Fruit fly (Drosophila melanogaster) whole organism, embryonic: ENCODE data around the gene ATPsyngamma.
A peak's percentile ranks its signal among the peaks of the same experiment; 100 is the strongest.

Experiments
- BEAF-32 ChIP-seq: fragments of 200-800 bp; sonication (Bioruptor generic); optimal IDR thresholded peaks from 3 replicates; lab custom pipeline; 2017; ENCODE audit warnings: missing biosample characterization, missing genetic modification characterization, mild to moderate bottlenecking, moderate library complexity, missing genetic modification reagents
- CG1024 ChIP-seq: fragments of 200-800 bp; sonication (Bioruptor generic); IDR thresholded peaks from 2 replicates; pipeline ENCODE4 v1.3.6; 2022; ENCODE audit warnings: missing biosample characterization, missing genetic modification characterization
- CG11247 ChIP-seq: fragments of 200-800 bp; sonication (Bioruptor generic); IDR thresholded peaks from 2 replicates; pipeline ENCODE4 v1.3.6; 2022; ENCODE audit warnings: missing biosample characterization, missing genetic modification characterization
- CG11398 ChIP-seq: fragments of 200-800 bp; sonication (Bioruptor generic); optimal IDR thresholded peaks from 2 replicates; lab custom pipeline; 2016; ENCODE audit warnings: missing biosample characterization, missing genetic modification characterization
- CG1233 ChIP-seq: fragments of 200-800 bp; sonication (Bioruptor generic); optimal IDR thresholded peaks from 4 replicates; lab custom pipeline; 2018; ENCODE audit warnings: missing biosample characterization, mild to moderate bottlenecking, missing genetic modification characterization
- CG12391 ChIP-seq: fragments of 200-800 bp; sonication (Bioruptor generic); optimal IDR thresholded peaks from 3 replicates; lab custom pipeline; 2018; ENCODE audit warnings: missing biosample characterization, mild to moderate bottlenecking, missing genetic modification characterization, moderate library complexity
- CG12659 ChIP-seq: fragments of 200-800 bp; sonication (Bioruptor generic); optimal IDR thresholded peaks from 3 replicates; lab custom pipeline; 2017; ENCODE audit warnings: mild to moderate bottlenecking, missing biosample characterization, missing genetic modification reagents, missing genetic modification characterization
- CG13624 ChIP-seq: fragments of 200-800 bp; sonication (Bioruptor generic); optimal IDR thresholded peaks from 2 replicates; lab custom pipeline; 2016; ENCODE audit warnings: missing biosample characterization, missing genetic modification characterization
- CG16779 ChIP-seq: fragments of 200-800 bp; sonication (Bioruptor generic); IDR thresholded peaks from 2 replicates; pipeline ENCODE4 v1.3.6; 2022; ENCODE audit warnings: missing biosample characterization, missing genetic modification characterization
- CG18262 ChIP-seq: fragments of 200-800 bp; optimal IDR thresholded peaks from 3 replicates; lab custom pipeline; 2019; ENCODE audit warnings: missing biosample characterization, mild to moderate bottlenecking, missing genetic modification characterization, moderate library complexity
- CG18764 ChIP-seq: fragments of 200-800 bp; sonication (Bioruptor generic); optimal IDR thresholded peaks from 3 replicates; lab custom pipeline; 2016; ENCODE audit warnings: missing biosample characterization, missing genetic modification characterization
- CG2199 ChIP-seq: fragments of 200-800 bp; sonication (Bioruptor generic); IDR thresholded peaks from 3 replicates; pipeline ENCODE4 v1.3.6; 2022; ENCODE audit warnings: missing biosample characterization, missing genetic modification characterization
- CG31365 ChIP-seq: fragments of 200-800 bp; sonication (Bioruptor generic); optimal IDR thresholded peaks from 2 replicates; lab custom pipeline; 2018; ENCODE audit warnings: missing biosample characterization, mild to moderate bottlenecking, missing genetic modification characterization
- CG4730 ChIP-seq: fragments of 200-800 bp; sonication (Bioruptor generic); IDR thresholded peaks from 2 replicates; pipeline ENCODE4 v1.3.6; 2022; ENCODE audit warnings: missing biosample characterization, missing genetic modification characterization
- CG6254 ChIP-seq: fragments of 200-800 bp; sonication (Bioruptor generic); optimal IDR thresholded peaks from 3 replicates; lab custom pipeline; 2017; ENCODE audit warnings: mild to moderate bottlenecking, missing biosample characterization, missing genetic modification reagents, missing genetic modification characterization
- CG7839 ChIP-seq: fragments of 200-800 bp; sonication (Bioruptor generic); optimal IDR thresholded peaks from 3 replicates; lab custom pipeline; 2018; ENCODE audit warnings: missing biosample characterization, mild to moderate bottlenecking, missing genetic modification characterization, moderate library complexity
- CG7987 ChIP-seq: fragments of 200-800 bp; sonication (Bioruptor generic); optimal IDR thresholded peaks from 2 replicates; lab custom pipeline; 2018; ENCODE audit warnings: missing biosample characterization, mild to moderate bottlenecking, missing genetic modification characterization, moderate library complexity
- CrebB ChIP-seq: fragments of 200-800 bp; sonication (Bioruptor generic); optimal IDR thresholded peaks from 3 replicates; lab custom pipeline; 2018; ENCODE audit warnings: missing biosample characterization, mild to moderate bottlenecking, missing genetic modification characterization
- D ChIP-seq, 2 experiments: fragments of 200-800 bp in 1 of 2; fragments of >200 bp in 1 of 2; sonication (Bioruptor generic) in 1 of 2; optimal IDR thresholded peaks; 2 replicates in 1 of 2; 3 replicates in 1 of 2; lab custom pipeline; 2017; ENCODE audit warnings: mild to moderate bottlenecking in 1 of 2, missing biosample characterization in 1 of 2, missing genetic modification characterization in 1 of 2, missing genetic modification reagents in 1 of 2
- Dad ChIP-seq: fragments of 200-800 bp; sonication (Bioruptor generic); optimal IDR thresholded peaks from 3 replicates; lab custom pipeline; 2016; ENCODE audit warnings: missing biosample characterization, missing genetic modification characterization
- Dfd ChIP-seq, 2 experiments: fragments of >200 bp; optimal IDR thresholded peaks; 2 replicates each; lab custom pipeline; 2017; ENCODE audit warnings: missing biosample characterization in 2 of 2, missing genetic modification characterization in 2 of 2
- Dip3 ChIP-seq: fragments of 200-800 bp; sonication (Bioruptor generic); optimal IDR thresholded peaks from 3 replicates; lab custom pipeline; 2016; ENCODE audit warnings: missing biosample characterization, missing genetic modification characterization
- Dll ChIP-seq: fragments of 200-800 bp; sonication (Bioruptor generic); IDR thresholded peaks from 4 replicates; pipeline ENCODE4 v1.3.6; 2022; ENCODE audit warnings: missing biosample characterization, missing genetic modification characterization; ENCODE audit not compliant: partially characterized antibody
- GATAe ChIP-seq: fragments of 200-800 bp; sonication (Bioruptor generic); conservative IDR thresholded peaks from 2 replicates; pipeline ENCODE4 v1.3.6; 2022; ENCODE audit warnings: missing biosample characterization, missing genetic modification characterization
- Gug ChIP-seq: fragments of 200-800 bp; sonication (Bioruptor generic); IDR thresholded peaks from 4 replicates; pipeline ENCODE4 v1.3.6; 2022; ENCODE audit warnings: missing biosample characterization, missing genetic modification characterization
- HHEX ChIP-seq: fragments of 200-800 bp; sonication (Bioruptor generic); optimal IDR thresholded peaks from 3 replicates; lab custom pipeline; 2017; ENCODE audit warnings: missing biosample characterization, mild to moderate bottlenecking, missing genetic modification characterization, missing genetic modification reagents
- Hmr ChIP-seq: fragments of 200-800 bp; sonication (Bioruptor generic); optimal IDR thresholded peaks from 3 replicates; lab custom pipeline; 2017; ENCODE audit warnings: mild to moderate bottlenecking, missing biosample characterization, missing genetic modification reagents, missing genetic modification characterization
- Lhr ChIP-seq: fragments of 200-800 bp; sonication (Bioruptor generic); optimal IDR thresholded peaks from 3 replicates; lab custom pipeline; 2017; ENCODE audit warnings: mild to moderate bottlenecking, missing biosample characterization, missing genetic modification reagents, missing genetic modification characterization
- Max ChIP-seq: fragments of 200-800 bp; sonication (Bioruptor generic); optimal IDR thresholded peaks from 2 replicates; lab custom pipeline; 2016; ENCODE audit warnings: missing biosample characterization, mild to moderate bottlenecking, missing genetic modification characterization
- Med ChIP-seq: fragments of 200-800 bp; sonication (Bioruptor generic); peaks from one replicate; lab custom pipeline; 2016; ENCODE audit warnings: missing biosample characterization, missing genetic modification characterization, mild to moderate bottlenecking, inconsistent platforms, moderate library complexity
- Sox102F ChIP-seq: fragments of 200-800 bp; sonication (Bioruptor generic); optimal IDR thresholded peaks from 2 replicates; lab custom pipeline; 2018; ENCODE audit warnings: missing biosample characterization, mild to moderate bottlenecking, missing genetic modification characterization, moderate library complexity
- ash1 ChIP-seq: fragments of 200-800 bp; sonication (Bioruptor generic); optimal IDR thresholded peaks from 2 replicates; lab custom pipeline; 2018; ENCODE audit warnings: missing biosample characterization, mild to moderate bottlenecking, missing genetic modification characterization
- bbx ChIP-seq: fragments of 200-800 bp; sonication (Bioruptor generic); IDR thresholded peaks from 2 replicates; pipeline ENCODE4 v1.3.6; 2022; ENCODE audit warnings: missing biosample characterization, missing genetic modification characterization; ENCODE audit not compliant: partially characterized antibody
- chm ChIP-seq: fragments of 200-800 bp; sonication (Bioruptor generic); IDR thresholded peaks from 2 replicates; pipeline ENCODE4 v1.3.6; 2022; ENCODE audit warnings: missing biosample characterization, missing genetic modification characterization
- ci ChIP-seq: fragments of 200-800 bp; sonication (Bioruptor generic); IDR thresholded peaks from 3 replicates; pipeline ENCODE4 v1.3.6; 2022; ENCODE audit warnings: missing biosample characterization, missing genetic modification characterization
- da ChIP-seq: fragments of 200-800 bp; sonication (Bioruptor generic); optimal IDR thresholded peaks from 2 replicates; lab custom pipeline; 2016; ENCODE audit warnings: missing biosample characterization, missing genetic modification characterization
- dimm ChIP-seq: fragments of 200-800 bp; sonication (Bioruptor generic); IDR thresholded peaks from 2 replicates; pipeline ENCODE4 v1.3.6; 2022; ENCODE audit warnings: missing biosample characterization, missing genetic modification characterization
- fu2 ChIP-seq: fragments of 200-800 bp; sonication (Bioruptor generic); optimal IDR thresholded peaks from 2 replicates; lab custom pipeline; 2016; ENCODE audit warnings: missing biosample characterization, missing genetic modification characterization
- gce ChIP-seq: fragments of 200-800 bp; sonication (Bioruptor generic); IDR thresholded peaks from 3 replicates; pipeline ENCODE4 v1.3.6; 2022; ENCODE audit warnings: missing biosample characterization, missing genetic modification characterization
- kay ChIP-seq: fragments of 200-800 bp; sonication (Bioruptor generic); optimal IDR thresholded peaks from 2 replicates; lab custom pipeline; 2016; ENCODE audit warnings: missing biosample characterization, missing genetic modification characterization
- klu ChIP-seq: fragments of 200-800 bp; sonication (Bioruptor generic); IDR thresholded peaks from 2 replicates; pipeline ENCODE4 v1.3.6; 2022; ENCODE audit warnings: missing biosample characterization, missing genetic modification characterization
- pfk ChIP-seq: fragments of 200-800 bp; sonication (Bioruptor generic); optimal IDR thresholded peaks from 2 replicates; lab custom pipeline; 2018; ENCODE audit warnings: missing biosample characterization, mild to moderate bottlenecking, missing genetic modification characterization, moderate library complexity
- ranshi ChIP-seq: fragments of 200-800 bp; sonication (Bioruptor generic); IDR thresholded peaks from 2 replicates; pipeline ENCODE4 v1.3.6; 2022; ENCODE audit warnings: missing biosample characterization, missing genetic modification characterization
- scrt ChIP-seq: fragments of 200-800 bp; sonication (Bioruptor generic); optimal IDR thresholded peaks from 2 replicates; lab custom pipeline; 2018; ENCODE audit warnings: missing biosample characterization, mild to moderate bottlenecking, missing genetic modification characterization, moderate library complexity
- tap ChIP-seq: fragments of 200-800 bp; optimal IDR thresholded peaks from 3 replicates; lab custom pipeline; 2019; ENCODE audit warnings: missing biosample characterization, mild to moderate bottlenecking, missing genetic modification characterization, moderate library complexity
- tna ChIP-seq: fragments of 200-800 bp; sonication (Bioruptor generic); IDR thresholded peaks from 2 replicates; pipeline ENCODE4 v1.3.6; 2022; ENCODE audit warnings: missing biosample characterization, missing genetic modification characterization; ENCODE audit not compliant: partially characterized antibody
- unc-4 ChIP-seq: fragments of 200-800 bp; sonication (Bioruptor generic); IDR thresholded peaks from 2 replicates; pipeline ENCODE4 v1.3.6; 2022; ENCODE audit warnings: missing biosample characterization, missing genetic modification characterization; ENCODE audit not compliant: partially characterized antibody
- z ChIP-seq: fragments of 200-800 bp; sonication (Bioruptor generic); IDR thresholded peaks from 3 replicates; pipeline ENCODE4 v1.3.6; 2022; ENCODE audit warnings: missing biosample characterization, missing genetic modification characterization
- zen2 ChIP-seq: fragments of 200-800 bp; sonication (Bioruptor generic); IDR thresholded peaks from 3 replicates; pipeline ENCODE4 v1.3.6; 2022; ENCODE audit warnings: missing biosample characterization, missing genetic modification characterization; ENCODE audit not compliant: partially characterized antibody

Gene ATPsyngamma

dm6 chr3R:29782367-29782766 is 33.4 kb upstream of the ATPsyngamma start (continued):
- peak; percentile 59 for TF ChIP-seq ash1
- TF ChIP-seq CG7839 (tag; lab: Kevin White, UChicago): peak; percentile 19
- TF ChIP-seq scrt: peak; percentile 52
- peak; percentile 76 for TF ChIP-seq CG13624 (GFP tag; lab: Kevin White, UChicago)
- TF ChIP-seq kay: peak; percentile 99
- TF ChIP-seq CG11398 (GFP tag; lab: Kevin White, UChicago): no peak
- TF ChIP-seq CG11247 (GFP tag; lab: Robert Waterston, UW): 0 out of 2 replicates have a peak, but pooled peaks have one; percentile 7
- TF ChIP-seq CG1233 (GFP tag; lab: Kevin White, UChicago): peak; percentile 12
- no peak for TF ChIP-seq CG18764 (GFP tag; lab: Kevin White, UChicago)
- TF ChIP-seq pfk (GFP tag; lab: Kevin White, UChicago): peak; percentile 7
- 0 out of 3 replicates have a peak, but pooled peaks have one; percentile 48 for TF ChIP-seq gce (GFP tag; lab: Robert Waterston, UW)
- no peak for TF ChIP-seq Sox102F (GFP tag; lab: Kevin White, UChicago)
- TF ChIP-seq Med (GFP tag; lab: Kevin White, UChicago): peak; percentile 64
- peak; percentile 41 for TF ChIP-seq CG31365 (tag; lab: Kevin White, UChicago)
- peak; percentile 56; the same call in 1 of the 2 replicates for TF ChIP-seq tna (GFP tag; lab: Robert Waterston, UW)
- TF ChIP-seq unc-4 (GFP tag; lab: Robert Waterston, UW): peak; percentile 48
- TF ChIP-seq BEAF-32: no peak
- peak; percentile 47 for TF ChIP-seq CrebB (tag; lab: Kevin White, UChicago)
- no peak for TF ChIP-seq Lhr (GFP tag; lab: Kevin White, UChicago)
- TF ChIP-seq CG12659 (GFP tag; lab: Kevin White, UChicago): no peak
- TF ChIP-seq ci (GFP tag; lab: Robert Waterston, UW): peak; percentile 56; the same call in 2 of the 3 replicates
- no peak for TF ChIP-seq D (optimal IDR thresholded peaks at IDR 0.05; lab: Kevin White, UChicago)
- no peak for TF ChIP-seq D (GFP tag; optimal IDR thresholded peaks at IDR 0.05; lab: Kevin White, UChicago)
- peak; percentile 67 for TF ChIP-seq bbx (GFP tag; lab: Robert Waterston, UW)
- no peak for TF ChIP-seq dimm (GFP tag; lab: Robert Waterston, UW)
- TF ChIP-seq CG4730 (GFP tag; lab: Robert Waterston, UW): no peak
- no peak for TF ChIP-seq da
- no peak for TF ChIP-seq Max (GFP tag; lab: Kevin White, UChicago)
- TF ChIP-seq CG18262 (tag; lab: Kevin White, UChicago): no peak
- no peak for TF ChIP-seq Dfd (GFP tag; optimal IDR thresholded peaks at IDR 0.05; lab: Kevin White, UChicago)
- peak; percentile 10 for TF ChIP-seq CG6254 (GFP tag; lab: Kevin White, UChicago)
- no peak for TF ChIP-seq CG1024 (GFP tag; lab: Robert Waterston, UW)
- TF ChIP-seq CG7987 (GFP tag; lab: Kevin White, UChicago): peak; percentile 64
- TF ChIP-seq CG2199: no peak
- TF ChIP-seq z (GFP tag; lab: Robert Waterston, UW): peak; percentile 98
- no peak for TF ChIP-seq Dip3
- TF ChIP-seq HHEX (GFP tag; lab: Kevin White, UChicago): peak; percentile 31
- TF ChIP-seq chm (GFP tag; lab: Robert Waterston, UW): peak; percentile 71; the same call in 1 of the 2 replicates
- TF ChIP-seq GATAe (GFP tag; lab: Robert Waterston, UW): no peak
- no peak for TF ChIP-seq Dad
- TF ChIP-seq Hmr (GFP tag; lab: Kevin White, UChicago): peak; percentile 45
- TF ChIP-seq Gug (GFP tag; lab: Robert Waterston, UW): 0 out of 4 replicates have a peak, but pooled peaks have one; percentile 5
- peak; percentile 40; the same call in 1 of the 4 replicates for TF ChIP-seq Dll
- no peak for TF ChIP-seq fu2 (GFP tag; lab: Kevin White, UChicago)
- TF ChIP-seq CG12391: no peak
- peak; percentile 22 for TF ChIP-seq tap (tag; lab: Kevin White, UChicago)
- no peak for TF ChIP-seq klu (GFP tag; lab: Robert Waterston, UW)
- TF ChIP-seq CG16779: 0 out of 2 replicates have a peak, but pooled peaks have one; percentile 44
- TF ChIP-seq zen2 (GFP tag; lab: Robert Waterston, UW): peak; percentile 51; the same call in 1 of the 3 replicates
- TF ChIP-seq ranshi: peak; percentile 34; the same call in 1 of the 2 replicates
